Fruit fly (Drosophila melanogaster) whole organism, embryonic: ENCODE data around the gene pug.
A peak's percentile ranks its signal among the peaks of the same experiment; 100 is the strongest.

Experiments
- Asciz ChIP-seq: fragments of 200-800 bp; sonication (Bioruptor generic); optimal IDR thresholded peaks from 2 replicates; lab custom pipeline; 2017; ENCODE audit warnings: missing biosample characterization, mild to moderate bottlenecking, missing genetic modification characterization, missing genetic modification reagents
- B-H2 ChIP-seq: fragments of 200-800 bp; sonication (Bioruptor generic); optimal IDR thresholded peaks from 2 replicates; lab custom pipeline; 2018; ENCODE audit warnings: missing biosample characterization, mild to moderate bottlenecking, missing genetic modification characterization
- CG1024 ChIP-seq: fragments of 200-800 bp; sonication (Bioruptor generic); IDR thresholded peaks from 2 replicates; pipeline ENCODE4 v1.3.6; 2022; ENCODE audit warnings: missing biosample characterization, missing genetic modification characterization
- CG10267 ChIP-seq: fragments of 200-800 bp; sonication (Bioruptor generic); optimal IDR thresholded peaks from 2 replicates; lab custom pipeline; 2018; ENCODE audit warnings: missing biosample characterization, mild to moderate bottlenecking, missing genetic modification characterization, moderate library complexity
- CG11696 ChIP-seq: fragments of 200-800 bp; sonication (Bioruptor generic); IDR thresholded peaks from 2 replicates; pipeline ENCODE4 v1.3.6; 2022; ENCODE audit warnings: missing biosample characterization, missing genetic modification characterization
- CG12659 ChIP-seq: fragments of 200-800 bp; sonication (Bioruptor generic); optimal IDR thresholded peaks from 3 replicates; lab custom pipeline; 2017; ENCODE audit warnings: mild to moderate bottlenecking, missing biosample characterization, missing genetic modification reagents, missing genetic modification characterization
- CG14014 ChIP-seq: fragments of 200-800 bp; sonication (Bioruptor generic); IDR thresholded peaks from 2 replicates; pipeline ENCODE4 v1.3.6; 2022; ENCODE audit warnings: missing biosample characterization, missing genetic modification characterization
- CG16779 ChIP-seq: fragments of 200-800 bp; sonication (Bioruptor generic); IDR thresholded peaks from 2 replicates; pipeline ENCODE4 v1.3.6; 2022; ENCODE audit warnings: missing biosample characterization, missing genetic modification characterization
- CG17186 ChIP-seq: fragments of 200-800 bp; sonication (Bioruptor generic); optimal IDR thresholded peaks from 3 replicates; lab custom pipeline; 2017; ENCODE audit warnings: missing biosample characterization, missing genetic modification reagents, missing genetic modification characterization
- CG30431 ChIP-seq: fragments of 200-800 bp; sonication (Bioruptor generic); optimal IDR thresholded peaks from 2 replicates; lab custom pipeline; 2017; ENCODE audit warnings: missing biosample characterization, missing genetic modification characterization
- CG31388 ChIP-seq: fragments of 200-800 bp; sonication (Bioruptor generic); optimal IDR thresholded peaks from 2 replicates; lab custom pipeline; 2016; ENCODE audit warnings: missing biosample characterization, missing genetic modification characterization
- CG3281 ChIP-seq: fragments of 200-800 bp; sonication (Bioruptor generic); optimal IDR thresholded peaks from 3 replicates; lab custom pipeline; 2017; ENCODE audit warnings: missing biosample characterization, mild to moderate bottlenecking, missing genetic modification characterization
- CG33557 ChIP-seq: fragments of 200-800 bp; sonication (Bioruptor generic); optimal IDR thresholded peaks from 2 replicates; lab custom pipeline; 2019; ENCODE audit warnings: missing biosample characterization, mild to moderate bottlenecking, missing genetic modification characterization, moderate library complexity
- CG34422 ChIP-seq: fragments of 200-800 bp; sonication (Bioruptor generic); IDR thresholded peaks from 3 replicates; pipeline ENCODE4 v1.3.6; 2022; ENCODE audit warnings: missing biosample characterization, missing genetic modification characterization
- CG4854 ChIP-seq: fragments of 200-800 bp; sonication (Bioruptor generic); optimal IDR thresholded peaks from 2 replicates; lab custom pipeline; 2016; ENCODE audit warnings: missing biosample characterization, missing genetic modification characterization, inconsistent platforms
- CG5953 ChIP-seq: fragments of 200-800 bp; sonication (Bioruptor generic); IDR thresholded peaks from 2 replicates; pipeline ENCODE4 v1.3.6; 2022; ENCODE audit warnings: missing biosample characterization, missing genetic modification characterization
- CG7271 ChIP-seq: fragments of 200-800 bp; sonication (Bioruptor generic); optimal IDR thresholded peaks from 2 replicates; lab custom pipeline; 2018; ENCODE audit warnings: missing biosample characterization, mild to moderate bottlenecking, missing genetic modification characterization, moderate library complexity
- CG7928 ChIP-seq: fragments of 200-800 bp; sonication (Bioruptor generic); optimal IDR thresholded peaks from 2 replicates; lab custom pipeline; 2017; ENCODE audit warnings: missing biosample characterization, mild to moderate bottlenecking, missing genetic modification characterization
- CG8388 ChIP-seq: fragments of 200-800 bp; sonication (Bioruptor generic); optimal IDR thresholded peaks from 2 replicates; lab custom pipeline; 2019; ENCODE audit warnings: missing biosample characterization, mild to moderate bottlenecking, missing genetic modification characterization, moderate library complexity
- Camta ChIP-seq: fragments of 200-800 bp; sonication (Bioruptor generic); optimal IDR thresholded peaks from 2 replicates; lab custom pipeline; 2016; ENCODE audit warnings: missing biosample characterization, missing genetic modification characterization
- D ChIP-seq, 2 experiments: fragments of 200-800 bp in 1 of 2; fragments of >200 bp in 1 of 2; sonication (Bioruptor generic) in 1 of 2; optimal IDR thresholded peaks; 2 replicates in 1 of 2; 3 replicates in 1 of 2; lab custom pipeline; 2017; ENCODE audit warnings: mild to moderate bottlenecking in 1 of 2, missing biosample characterization in 1 of 2, missing genetic modification characterization in 1 of 2, missing genetic modification reagents in 1 of 2
- Ets97D ChIP-seq: fragments of 200-800 bp; sonication (Bioruptor generic); optimal IDR thresholded peaks from 3 replicates; lab custom pipeline; 2016; ENCODE audit warnings: missing biosample characterization, missing genetic modification characterization
- Fer3 ChIP-seq: fragments of 200-800 bp; sonication (Bioruptor generic); optimal IDR thresholded peaks from 2 replicates; lab custom pipeline; 2018; ENCODE audit warnings: missing biosample characterization, mild to moderate bottlenecking, missing genetic modification characterization, moderate library complexity
- HmgD ChIP-seq: fragments of 200-800 bp; sonication (Bioruptor generic); optimal IDR thresholded peaks from 3 replicates; lab custom pipeline; 2016; ENCODE audit warnings: missing biosample characterization, missing genetic modification characterization
- Hr3 ChIP-seq: fragments of 200-800 bp; sonication (Bioruptor generic); optimal IDR thresholded peaks from 3 replicates; lab custom pipeline; 2016; ENCODE audit warnings: missing biosample characterization, missing genetic modification characterization
- Lim3 ChIP-seq: fragments of 200-800 bp; sonication (Bioruptor generic); IDR thresholded peaks from 2 replicates; pipeline ENCODE4 v1.3.6; 2022; ENCODE audit warnings: missing biosample characterization, missing genetic modification characterization
- Lpt ChIP-seq: fragments of >200 bp; optimal IDR thresholded peaks from 2 replicates; lab custom pipeline; 2018; ENCODE audit warnings: missing biosample characterization, missing genetic modification characterization
- MBD-R2 ChIP-seq: fragments of 200-800 bp; sonication (Bioruptor generic); IDR thresholded peaks from 2 replicates; pipeline ENCODE4 v1.3.6; 2022; ENCODE audit warnings: missing biosample characterization, missing genetic modification characterization
- Mad ChIP-seq: fragments of 200-800 bp; sonication (Bioruptor generic); optimal IDR thresholded peaks from 2 replicates; lab custom pipeline; 2016; ENCODE audit warnings: missing biosample characterization, missing genetic modification characterization
- Oli ChIP-seq: fragments of 200-800 bp; sonication (Bioruptor generic); optimal IDR thresholded peaks from 2 replicates; lab custom pipeline; 2018; ENCODE audit warnings: missing biosample characterization, mild to moderate bottlenecking, missing genetic modification characterization, moderate library complexity
- bigmax ChIP-seq: fragments of 200-800 bp; sonication (Bioruptor generic); optimal IDR thresholded peaks from 2 replicates; lab custom pipeline; 2018; ENCODE audit warnings: missing biosample characterization, mild to moderate bottlenecking, missing genetic modification characterization
- bowl ChIP-seq: fragments of 200-800 bp; sonication (Bioruptor generic); IDR thresholded peaks from 2 replicates; pipeline ENCODE4 v1.3.6; 2022; ENCODE audit warnings: missing biosample characterization, missing genetic modification characterization
- bsh ChIP-seq, 2 experiments: fragments of 200-800 bp; sonication (Bioruptor generic); optimal IDR thresholded peaks; 2 replicates each; lab custom pipeline; 2017 to 2018; ENCODE audit warnings: mild to moderate bottlenecking in 2 of 2, missing biosample characterization in 2 of 2, missing genetic modification characterization in 2 of 2, moderate library complexity in 1 of 2
- croc ChIP-seq: fragments of 200-800 bp; sonication (Bioruptor generic); conservative IDR thresholded peaks from 3 replicates; pipeline ENCODE4 v1.3.6; 2022; ENCODE audit warnings: missing biosample characterization, missing genetic modification characterization
- danr ChIP-seq: fragments of 200-800 bp; sonication (Bioruptor generic); IDR thresholded peaks from 2 replicates; pipeline ENCODE4 v1.3.6; 2022; ENCODE audit warnings: missing biosample characterization, missing genetic modification characterization
- en ChIP-seq: fragments of 200-800 bp; sonication (Bioruptor generic); optimal IDR thresholded peaks from 2 replicates; lab custom pipeline; 2016; ENCODE audit warnings: missing biosample characterization, missing genetic modification characterization
- hth ChIP-seq: fragments of >200 bp; optimal IDR thresholded peaks from 2 replicates; lab custom pipeline; 2017; ENCODE audit warnings: inconsistent platforms
- jumu ChIP-seq: fragments of 200-800 bp; sonication (Bioruptor generic); optimal IDR thresholded peaks from 3 replicates; lab custom pipeline; 2016; ENCODE audit warnings: missing biosample characterization, missing genetic modification characterization
- lov ChIP-seq, 2 experiments: fragments of 200-800 bp in 1 of 2; fragments of >200 bp in 1 of 2; sonication (Bioruptor generic) in 1 of 2; IDR thresholded peaks in 1 of 2; optimal IDR thresholded peaks in 1 of 2; 2 replicates in 1 of 2; 3 replicates in 1 of 2; pipeline versions ENCODE4 v1.3.6 to Lab custom; 2017 to 2022; ENCODE audit warnings: missing biosample characterization in 1 of 2, missing genetic modification characterization in 1 of 2
- pfk ChIP-seq: fragments of 200-800 bp; sonication (Bioruptor generic); optimal IDR thresholded peaks from 2 replicates; lab custom pipeline; 2018; ENCODE audit warnings: missing biosample characterization, mild to moderate bottlenecking, missing genetic modification characterization, moderate library complexity
- phol ChIP-seq: fragments of 200-800 bp; sonication (Bioruptor generic); optimal IDR thresholded peaks from 3 replicates; lab custom pipeline; 2018; ENCODE audit warnings: missing biosample characterization, mild to moderate bottlenecking, missing genetic modification characterization, moderate library complexity
- pum ChIP-seq: fragments of 200-800 bp; sonication (Bioruptor generic); optimal IDR thresholded peaks from 2 replicates; lab custom pipeline; 2016; ENCODE audit warnings: missing biosample characterization, missing genetic modification characterization
- repo ChIP-seq: fragments of 200-800 bp; sonication (Bioruptor generic); optimal IDR thresholded peaks from 2 replicates; lab custom pipeline; 2016; ENCODE audit warnings: missing biosample characterization, missing genetic modification characterization
- run ChIP-seq: fragments of 200-800 bp; sonication (Bioruptor generic); optimal IDR thresholded peaks from 3 replicates; lab custom pipeline; 2018; ENCODE audit warnings: missing biosample characterization, mild to moderate bottlenecking, missing genetic modification characterization
- seq ChIP-seq: fragments of 200-800 bp; sonication (Bioruptor generic); IDR thresholded peaks from 2 replicates; pipeline ENCODE4 v1.3.6; 2022; ENCODE audit warnings: missing biosample characterization, missing genetic modification characterization
- sisA ChIP-seq: fragments of 200-800 bp; sonication (Bioruptor generic); IDR thresholded peaks from 2 replicates; pipeline ENCODE4 v1.3.6; 2022; ENCODE audit warnings: missing biosample characterization, missing genetic modification characterization
- ssp ChIP-seq: fragments of 200-800 bp; sonication (Bioruptor generic); IDR thresholded peaks from 2 replicates; pipeline ENCODE4 v1.3.6; 2022; ENCODE audit warnings: missing biosample characterization, missing genetic modification characterization
- trem ChIP-seq: fragments of 200-800 bp; optimal IDR thresholded peaks from 3 replicates; lab custom pipeline; 2019; ENCODE audit warnings: missing biosample characterization, mild to moderate bottlenecking, missing genetic modification characterization, moderate library complexity
- tup ChIP-seq: fragments of 200-800 bp; sonication (Bioruptor generic); optimal IDR thresholded peaks from 2 replicates; lab custom pipeline; 2016; ENCODE audit warnings: missing biosample characterization, mild to moderate bottlenecking, missing genetic modification characterization, moderate library complexity
- unc-4 ChIP-seq: fragments of 200-800 bp; sonication (Bioruptor generic); IDR thresholded peaks from 2 replicates; pipeline ENCODE4 v1.3.6; 2022; ENCODE audit warnings: missing biosample characterization, missing genetic modification characterization; ENCODE audit not compliant: partially characterized antibody
- zfh2 ChIP-seq: fragments of 200-800 bp; sonication (Bioruptor generic); optimal IDR thresholded peaks from 2 replicates; lab custom pipeline; 2016; ENCODE audit warnings: missing biosample characterization, missing genetic modification characterization

Gene pug

dm6 chr3R:10664942-10665341 lies 31.4 kb upstream of the pug start (continued):
- TF ChIP-seq CG16779 (GFP tag; lab: Robert Waterston, UW) (no peak), B-H2 (no peak), CG7271 (no peak), CG3281 (peak; percentile 56), MBD-R2 (GFP tag; lab: Robert Waterston, UW) (no peak; the same call in 1 of the 2 replicates), Asciz (peak; percentile 47), HmgD (GFP tag; lab: Kevin White, UChicago) (peak; percentile 37), Camta (GFP tag; lab: Kevin White, UChicago) (no peak), CG12659 (GFP tag; lab: Kevin White, UChicago) (no peak), ssp (GFP tag; lab: Robert Waterston, UW) (no peak), jumu (peak; percentile 38), Fer3 (tag; lab: Kevin White, UChicago) (no peak), Mad (GFP tag; lab: Kevin White, UChicago) (no peak), CG10267 (tag; lab: Kevin White, UChicago) (peak; percentile 34), Hr3 (no peak), pum (GFP tag; lab: Kevin White, UChicago) (peak; percentile 20), sisA (GFP tag; lab: Robert Waterston, UW) (no peak), Ets97D (GFP tag; lab: Kevin White, UChicago) (no peak), croc (peak; percentile 47; the same call in 1 of the 3 replicates), CG30431 (GFP tag; lab: Kevin White, UChicago) (no peak), Lim3 (GFP tag; lab: Robert Waterston, UW) (no peak), CG34422 (GFP tag; lab: Robert Waterston, UW) (0 out of 3 replicates have a peak, but pooled peaks have one; percentile 46), phol (tag; lab: Kevin White, UChicago) (peak; percentile 90), bsh (GFP tag; optimal IDR thresholded peaks at IDR 0.05; lab: Kevin White, UChicago) (peak; percentile 23 to 60), CG14014 (GFP tag; lab: Robert Waterston, UW) (no peak), bigmax (GFP tag; lab: Kevin White, UChicago) (peak; percentile 3), CG1024 (GFP tag; lab: Robert Waterston, UW) (peak; percentile 42; the same call in 1 of the 2 replicates), zfh2 (GFP tag; lab: Kevin White, UChicago) (no peak), CG31388 (GFP tag; lab: Kevin White, UChicago) (no peak), CG5953 (GFP tag; lab: Robert Waterston, UW) (peak; percentile 49), CG8388 (GFP tag; lab: Kevin White, UChicago) (peak; percentile 52), pfk (GFP tag; lab: Kevin White, UChicago) (no peak), CG33557 (GFP tag; lab: Kevin White, UChicago) (peak; percentile 65), danr (GFP tag; lab: Robert Waterston, UW) (no peak), unc-4 (GFP tag; lab: Robert Waterston, UW) (no peak), en (peak; percentile 38), trem (tag; lab: Kevin White, UChicago) (peak; percentile 23), CG7928 (GFP tag; lab: Kevin White, UChicago) (no peak), CG11696 (no peak), bowl (no peak), CG4854 (GFP tag; lab: Kevin White, UChicago) (peak; percentile 17), repo (GFP tag; lab: Kevin White, UChicago) (peak; percentile 59), D (optimal IDR thresholded peaks at IDR 0.05; lab: Kevin White, UChicago) (no peak), D (GFP tag; optimal IDR thresholded peaks at IDR 0.05; lab: Kevin White, UChicago) (peak; percentile 66), run (tag; lab: Kevin White, UChicago) (peak; percentile 16), CG17186 (GFP tag; lab: Kevin White, UChicago) (peak; percentile 16), Lpt (GFP tag; lab: Kevin White, UChicago) (peak; percentile 64), seq (GFP tag; lab: Robert Waterston, UW) (peak; percentile 94), tup (GFP tag; lab: Kevin White, UChicago) (no peak), hth (no peak), lov (optimal IDR thresholded peaks at IDR 0.05; lab: Kevin White, UChicago) (no peak), lov (GFP tag; IDR thresholded peaks at IDR 0.05; lab: Robert Waterston, UW) (peak; percentile 89; the same call in 2 of the 3 replicates), Oli (peak; percentile 30)
